Worm (Caenorhabditis elegans): ENCODE measurements around the gene camt-1.

DNA sequence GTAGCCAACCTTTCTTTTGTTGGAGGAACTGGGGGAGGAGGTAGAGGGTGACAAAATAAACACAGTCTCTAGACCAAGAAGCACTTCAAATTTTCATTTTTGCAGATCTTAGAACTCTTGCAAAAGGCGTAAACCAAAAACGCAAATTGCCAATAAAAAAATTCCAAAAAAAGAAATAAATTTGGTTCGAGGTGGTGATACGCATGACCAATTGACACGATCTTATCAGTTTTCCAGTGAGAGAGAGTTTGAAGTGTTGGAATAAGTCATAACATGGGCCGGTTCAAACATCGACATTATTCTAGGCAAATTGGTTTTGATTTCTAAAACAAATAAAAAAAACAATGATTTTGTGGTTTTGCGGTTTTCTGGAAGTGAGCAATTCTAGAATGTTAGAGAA, 9.1 kb downstream of the camt-1 start:
- TF ChIP-seq him-1 (tag; optimal IDR thresholded peaks at IDR 0.05) (no peak), W03F9.2 (tag; optimal IDR thresholded peaks at IDR 0.05) (no peak), dao-5 (tag; optimal IDR thresholded peaks at IDR 0.05) (no peak)
